Worm (Caenorhabditis elegans) whole organism, early embryonic: ENCODE results near the gene col-147.

Experiments used
- B0310.2 ChIP-seq: sonication (generic microtip); optimal IDR thresholded peaks from 2 replicates; lab custom pipeline; 2016; ENCODE audit warnings: mild to moderate bottlenecking, missing genetic modification characterization, missing compliant biosample characterization
- F13C5.2 ChIP-seq: sonication (generic microtip); optimal IDR thresholded peaks from 2 replicates; lab custom pipeline; 2017; ENCODE audit warnings: mild to moderate bottlenecking, missing genetic modification characterization, inconsistent platforms, missing compliant biosample characterization
- aly-1 ChIP-seq: sonication (generic microtip); optimal IDR thresholded peaks from 2 replicates; lab custom pipeline; 2016; ENCODE audit warnings: missing genetic modification characterization, missing compliant biosample characterization
- ama-1 ChIP-seq: fragments of 150-350 bp; optimal IDR thresholded peaks from 2 replicates; lab custom pipeline; 2014
- ceh-13 ChIP-seq: fragments of 200-800 bp; sonication (Bioruptor generic); optimal IDR thresholded peaks from 2 replicates; lab custom pipeline; 2018; ENCODE audit warnings: mild to moderate bottlenecking, missing genetic modification characterization, missing compliant biosample characterization
- ceh-36 ChIP-seq: sonication (generic microtip); optimal IDR thresholded peaks from 2 replicates; lab custom pipeline; 2016; ENCODE audit warnings: missing genetic modification characterization, inconsistent platforms, missing compliant biosample characterization
- ets-7 ChIP-seq: sonication (generic microtip); optimal IDR thresholded peaks from 2 replicates; lab custom pipeline; 2016; ENCODE audit warnings: missing genotype, missing genetic modification characterization, missing compliant biosample characterization
- flt-1 ChIP-seq: fragments of 200-800 bp; sonication (Bioruptor generic); IDR thresholded peaks from 2 replicates; pipeline ENCODE4 v1.3.6; 2022; ENCODE audit warnings: missing genetic modification characterization, missing compliant biosample characterization
- hmbx-1 ChIP-seq: sonication (generic microtip); optimal IDR thresholded peaks from 2 replicates; lab custom pipeline; 2016; ENCODE audit warnings: mild to moderate bottlenecking, missing genetic modification characterization, missing compliant biosample characterization
- hmg-4 ChIP-seq: fragments of 200-800 bp; sonication (Bioruptor generic); optimal IDR thresholded peaks from 2 replicates; lab custom pipeline; 2018; ENCODE audit warnings: mild to moderate bottlenecking, missing genetic modification characterization, missing compliant biosample characterization
- hnd-1 ChIP-seq: sonication (generic microtip); optimal IDR thresholded peaks from 2 replicates; lab custom pipeline; 2016; ENCODE audit warnings: missing genetic modification characterization, missing compliant biosample characterization
- pes-1 ChIP-seq: fragments of 200-800 bp; sonication (Bioruptor generic); IDR thresholded peaks from 2 replicates; pipeline ENCODE4 v1.3.6; 2022; ENCODE audit warnings: missing genetic modification reagents, missing genetic modification characterization, missing compliant biosample characterization
- scrt-1 ChIP-seq: fragments of 200-800 bp; sonication (Bioruptor generic); IDR thresholded peaks from 2 replicates; pipeline ENCODE4 v1.3.6; 2022; ENCODE audit warnings: missing genetic modification characterization, missing compliant biosample characterization
- sea-1 ChIP-seq: fragments of 200-800 bp; sonication (Bioruptor generic); conservative IDR thresholded peaks from 2 replicates; pipeline ENCODE4 v1.3.6; 2022; ENCODE audit warnings: missing genetic modification characterization, missing compliant biosample characterization
- tbx-11 ChIP-seq: fragments of 200-800 bp; sonication (Bioruptor generic); IDR thresholded peaks from 2 replicates; pipeline ENCODE4 v1.3.6; 2022; ENCODE audit warnings: missing genetic modification characterization, missing compliant biosample characterization
- tbx-37 ChIP-seq: fragments of 200-800 bp; sonication (Bioruptor generic); conservative IDR thresholded peaks from 2 replicates; pipeline ENCODE4 v1.3.6; 2022; ENCODE audit warnings: missing genetic modification reagents, missing genetic modification characterization, missing compliant biosample characterization
- tra-4 ChIP-seq: sonication (generic microtip); optimal IDR thresholded peaks from 2 replicates; lab custom pipeline; 2017; ENCODE audit warnings: missing genetic modification characterization, missing compliant biosample characterization

Gene col-147

ce11 chrV:9666394-9666793 lies 33.3 kb upstream of the col-147 start, which contains the start of gene ZK287.1:
TSS of gene ZK287.1 (plus strand) at chrV:9666694.
- TF ChIP-seq scrt-1 (GFP tag; lab: Robert Waterston, UW) (no peak), tra-4 (no peak), F13C5.2 (tag; lab: Kevin White, UChicago) (no peak), ceh-13 (GFP tag; lab: Kevin White, UChicago) (no peak), tbx-11 (GFP tag; lab: Robert Waterston, UW) (no peak), ama-1 (no peak), aly-1 (no peak), hnd-1 (tag; lab: Kevin White, UChicago) (no peak), pes-1 (GFP tag; lab: Robert Waterston, UW) (no peak), hmbx-1 (tag; lab: Kevin White, UChicago) (no peak), ceh-36 (tag; lab: Kevin White, UChicago) (no peak), hmg-4 (no peak), sea-1 (no peak), B0310.2 (tag; lab: Kevin White, UChicago) (no peak), tbx-37 (GFP tag; lab: Robert Waterston, UW) (no peak), ets-7 (tag; lab: Kevin White, UChicago) (no peak), flt-1 (GFP tag; lab: Robert Waterston, UW) (no peak)

DNA sequence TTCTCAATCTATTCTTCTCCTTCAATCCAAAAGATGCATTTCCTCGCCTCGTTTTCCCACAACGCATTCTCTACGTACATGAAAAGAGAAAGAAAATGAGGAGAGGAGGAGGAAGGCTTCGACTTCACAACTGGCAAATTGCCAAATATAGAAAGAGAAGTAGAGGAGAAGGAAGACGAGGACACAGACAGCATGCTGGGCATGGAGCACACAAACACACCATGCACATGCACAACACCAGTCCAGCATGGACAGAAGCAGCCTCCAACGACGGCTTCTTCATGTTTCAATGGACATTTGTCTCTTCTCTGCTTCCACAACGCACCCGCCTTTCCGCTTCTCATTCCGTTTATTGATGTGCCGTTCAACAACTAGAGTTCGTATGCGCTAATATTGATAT lies 31.5 kb upstream of the col-147 start:
- TF ChIP-seq ceh-13 (GFP tag; lab: Kevin White, UChicago) (no peak), hnd-1 (tag; lab: Kevin White, UChicago) (no peak), ama-1 (no peak), flt-1 (GFP tag; lab: Robert Waterston, UW) (no peak), sea-1 (no peak), tbx-11 (GFP tag; lab: Robert Waterston, UW) (no peak), B0310.2 (tag; lab: Kevin White, UChicago) (no peak)

- TF ChIP-seq ama-1 (no peak), hmbx-1 (tag; lab: Kevin White, UChicago) (no peak), tra-4 (no peak), flt-1 (GFP tag; lab: Robert Waterston, UW) (no peak), scrt-1 (GFP tag; lab: Robert Waterston, UW) (no peak), tbx-11 (GFP tag; lab: Robert Waterston, UW) (no peak), aly-1 (no peak), tbx-37 (GFP tag; lab: Robert Waterston, UW) (no peak), hnd-1 (tag; lab: Kevin White, UChicago) (no peak), B0310.2 (tag; lab: Kevin White, UChicago) (no peak), ceh-36 (tag; lab: Kevin White, UChicago) (no peak), ets-7 (tag; lab: Kevin White, UChicago) (no peak), F13C5.2 (tag; lab: Kevin White, UChicago) (no peak), ceh-13 (GFP tag; lab: Kevin White, UChicago) (no peak)
Measured at ce11 chrV:9663948-9664347, 30.8 kb upstream of the col-147 start.

ce11 chrV:9661514-9661913 lies 28.4 kb upstream of the col-147 start, which contains the start of gene pitr-4:
TSS of gene pitr-4 (minus strand) at chrV:9661614.
- no peak for TF ChIP-seq B0310.2 (tag; lab: Kevin White, UChicago)
- no peak for TF ChIP-seq pes-1 (GFP tag; lab: Robert Waterston, UW)
- no peak for TF ChIP-seq hmg-4
- no peak for TF ChIP-seq ceh-13 (GFP tag; lab: Kevin White, UChicago)
- no peak for TF ChIP-seq hmbx-1 (tag; lab: Kevin White, UChicago)
- TF ChIP-seq tbx-37 (GFP tag; lab: Robert Waterston, UW): no peak
- no peak for TF ChIP-seq ama-1
- TF ChIP-seq flt-1 (GFP tag; lab: Robert Waterston, UW): no peak
- no peak for TF ChIP-seq hnd-1 (tag; lab: Kevin White, UChicago)
- no peak for TF ChIP-seq tra-4
- no peak for TF ChIP-seq aly-1
- TF ChIP-seq tbx-11 (GFP tag; lab: Robert Waterston, UW): no peak
- TF ChIP-seq scrt-1 (GFP tag; lab: Robert Waterston, UW): no peak
- TF ChIP-seq F13C5.2 (tag; lab: Kevin White, UChicago): no peak
- no peak for TF ChIP-seq ceh-36 (tag; lab: Kevin White, UChicago)

DNA sequence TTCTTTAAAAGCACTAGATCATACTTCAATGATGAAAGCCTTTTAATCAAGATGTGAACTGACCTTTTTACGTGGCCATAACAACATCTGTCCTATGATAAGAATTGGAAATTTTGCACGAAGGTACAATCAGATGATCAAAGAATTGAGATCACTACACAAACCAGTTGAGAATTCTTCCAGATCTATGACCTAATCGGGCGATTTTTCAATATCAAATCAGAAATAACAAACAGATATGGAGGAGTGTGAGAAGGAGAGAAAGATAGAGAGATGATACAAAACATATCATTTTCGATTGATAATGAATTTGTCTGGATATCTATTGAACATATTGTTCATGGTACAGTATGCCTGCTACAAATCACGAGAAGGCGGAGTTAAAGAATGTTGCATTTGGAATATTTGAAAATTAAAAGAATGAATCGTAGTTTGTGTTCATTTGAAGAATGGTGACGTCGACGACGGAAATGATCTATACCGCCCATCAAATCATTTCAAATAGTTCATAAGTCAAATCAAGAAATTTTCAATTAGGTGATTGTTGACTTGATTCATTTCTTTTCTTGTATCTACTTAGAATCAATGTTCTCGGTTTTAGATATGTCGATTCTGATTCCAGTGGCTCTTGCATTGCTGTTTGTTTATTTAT lies 21.1 kb upstream of the col-147 start, which contains the start of gene cyp-29A4:
cyp-29A4 (plus strand) TSS at position 602 of the 652 bp plus-strand sequence.
- TF ChIP-seq B0310.2 (tag; lab: Kevin White, UChicago) (no peak), hmg-4 (no peak), sea-1 (no peak), ceh-36 (tag; lab: Kevin White, UChicago) (no peak)

ce11 chrV:9651294-9651693 lies 18.2 kb upstream of the col-147 start, which contains the start of gene T06E4.21:
TSS of gene T06E4.21 (plus strand) at chrV:9651594.
- TF ChIP-seq hmbx-1 (tag; lab: Kevin White, UChicago) (no peak), B0310.2 (tag; lab: Kevin White, UChicago) (no peak), ama-1 (no peak), hnd-1 (tag; lab: Kevin White, UChicago) (no peak), ets-7 (tag; lab: Kevin White, UChicago) (no peak), F13C5.2 (tag; lab: Kevin White, UChicago) (no peak), ceh-36 (tag; lab: Kevin White, UChicago) (no peak)

ce11 chrV:9645507-9645906 lies 12.4 kb upstream of the col-147 start, which contains the start of the genes atl-1 and hcp-2:
TSS of gene atl-1 (minus strand) at chrV:9645595.
TSS of gene hcp-2 (plus strand) at chrV:9645859.
- no peak for TF ChIP-seq hmg-4
- TF ChIP-seq ceh-36 (tag; lab: Kevin White, UChicago): no peak
- TF ChIP-seq hmbx-1 (tag; lab: Kevin White, UChicago): no peak
